Worm (Caenorhabditis elegans): ENCODE measurements around the gene F47D2.11.
"Not testable (repeated sequence)": the region's sequence is repeated elsewhere in the genome, so short reads cannot be mapped to it uniquely, and the experiment has no call there.

The F47D2.11 gene

DNA sequence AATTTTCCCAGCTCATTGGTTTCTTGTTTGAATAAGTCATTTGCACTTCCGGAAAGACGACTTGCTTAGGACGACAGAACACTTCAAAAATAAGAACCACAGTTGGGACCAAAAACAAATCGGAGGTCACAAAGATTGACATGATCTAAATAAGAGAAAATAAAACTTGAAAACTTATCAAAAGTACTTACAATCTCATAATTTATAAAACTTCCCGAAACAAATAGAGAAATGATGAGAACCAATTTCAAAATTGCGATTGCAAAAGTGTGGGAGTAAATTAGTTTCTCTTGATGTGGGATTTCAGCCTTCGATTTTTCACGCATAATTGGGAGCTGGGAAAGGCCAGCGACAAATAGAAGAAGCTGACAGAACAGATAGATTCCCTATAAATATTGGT, 2.8 kb upstream of the F47D2.11 start, which contains the start of gene ZC132.11:
Gene ZC132.11 (minus strand): TSS at position 101 of the 400 bp plus-strand sequence.
- TF ChIP-seq madf-6 (GFP tag; IDR thresholded peaks at IDR 0.05) (no peak), F52B5.7 (tag; optimal IDR thresholded peaks at IDR 0.05) (no peak), lsl-1 (GFP tag; optimal IDR thresholded peaks at IDR 0.05) (no peak), unc-62 (GFP tag; optimal IDR thresholded peaks at IDR 0.05) (no peak), egrh-3 (GFP tag; IDR thresholded peaks at IDR 0.05) (no peak), B0035.1 (tag; optimal IDR thresholded peaks at IDR 0.05) (no peak), ztf-25 (GFP tag; IDR thresholded peaks at IDR 0.05) (no peak), nhr-120 (GFP tag; IDR thresholded peaks at IDR 0.05) (no peak), lsy-27 (tag; optimal IDR thresholded peaks at IDR 0.05; ENCODE audit: borderline replicate concordance, insufficient read depth) (no peak), xnd-1 (tag; optimal IDR thresholded peaks at IDR 0.05) (no peak), B0261.1 (tag; optimal IDR thresholded peaks at IDR 0.05) (no peak), F22D6.2 (tag; optimal IDR thresholded peaks at IDR 0.05) (no peak), Y56A3A.18 (GFP tag; IDR thresholded peaks at IDR 0.05) (no peak), Y53G8AR.9 (GFP tag; conservative IDR thresholded peaks at IDR 0.05) (no peak), let-526 (GFP tag; IDR thresholded peaks at IDR 0.05) (no peak), attf-5 (GFP tag; optimal IDR thresholded peaks at IDR 0.05) (no peak), F57C9.4 (tag; optimal IDR thresholded peaks at IDR 0.05) (no peak)

- TF ChIP-seq F33H1.4, nfya-2, egl-44 (GFP tag; IDR thresholded peaks at IDR 0.05): not testable (repeated sequence)
Observed at ce11 chrV:4293425-4293824, 2.4 kb downstream of the F47D2.11 start, which contains the start of gene srh-194. srh-194 (minus strand) TSS chrV:4293525.

ce11 chrV:4290093-4290492, 5.7 kb downstream of the F47D2.11 start, which contains the start of gene srh-193:
srh-193 (minus strand) TSS chrV:4290193.
- not testable (repeated sequence) for TF ChIP-seq B0261.1 (tag; optimal IDR thresholded peaks at IDR 0.05); mcd-1 (GFP tag; IDR thresholded peaks at IDR 0.05); pbrm-1 (GFP tag; IDR thresholded peaks at IDR 0.05)

ce11 chrV:4284737-4285136, 11.1 kb downstream of the F47D2.11 start, which contains the start of gene srt-19:
srt-19 (plus strand) TSS chrV:4285037.
- TF ChIP-seq snpc-1.1 (tag; optimal IDR thresholded peaks at IDR 0.05; ENCODE audit: insufficient read depth); ceh-79 (tag; optimal IDR thresholded peaks at IDR 0.05); sea-2 (GFP tag; IDR thresholded peaks at IDR 0.05): not testable (repeated sequence)

- TF ChIP-seq atf-7 (tag; optimal IDR thresholded peaks at IDR 0.05); F37B4.10 (GFP tag; IDR thresholded peaks at IDR 0.05); Y56A3A.18 (GFP tag; IDR thresholded peaks at IDR 0.05): not testable (repeated sequence)
Observed at ce11 chrV:4281699-4282098, 14.1 kb downstream of the F47D2.11 start, which contains the start of gene srt-37. srt-37 (minus strand) TSS chrV:4281799.

- TF ChIP-seq ets-4 (GFP tag; optimal IDR thresholded peaks at IDR 0.05); madf-6 (GFP tag; IDR thresholded peaks at IDR 0.05); lin-26 (GFP tag; IDR thresholded peaks at IDR 0.05): not testable (repeated sequence)
Observed at ce11 chrV:4278735-4279134, 17.1 kb downstream of the F47D2.11 start, which contains the start of gene srt-20. srt-20 (minus strand) TSS chrV:4278835.
